Fruit fly (Drosophila melanogaster) whole organism, embryonic: ENCODE measurements around the gene Send2.

Experiments
- Asciz ChIP-seq: fragments of 200-800 bp; sonication (Bioruptor generic); optimal IDR thresholded peaks from 2 replicates; lab custom pipeline; 2017; ENCODE audit warnings: missing biosample characterization, mild to moderate bottlenecking, missing genetic modification characterization, missing genetic modification reagents
- CG10959 ChIP-seq: fragments of 200-800 bp; sonication (Bioruptor generic); IDR thresholded peaks from 2 replicates; pipeline ENCODE4 v1.3.6; 2022; ENCODE audit warnings: missing biosample characterization, missing genetic modification characterization
- CG11696 ChIP-seq: fragments of 200-800 bp; sonication (Bioruptor generic); IDR thresholded peaks from 2 replicates; pipeline ENCODE4 v1.3.6; 2022; ENCODE audit warnings: missing biosample characterization, missing genetic modification characterization
- CG12391 ChIP-seq: fragments of 200-800 bp; sonication (Bioruptor generic); optimal IDR thresholded peaks from 3 replicates; lab custom pipeline; 2018; ENCODE audit warnings: missing biosample characterization, mild to moderate bottlenecking, missing genetic modification characterization, moderate library complexity
- CG12744 ChIP-seq: fragments of 200-800 bp; sonication (Bioruptor generic); optimal IDR thresholded peaks from 2 replicates; lab custom pipeline; 2016; ENCODE audit warnings: missing biosample characterization, missing genetic modification characterization
- CG14050 ChIP-seq: fragments of 200-800 bp; sonication (Bioruptor generic); IDR thresholded peaks from 3 replicates; pipeline ENCODE4 v1.3.6; 2022; ENCODE audit warnings: missing biosample characterization, missing genetic modification characterization
- CG14710 ChIP-seq: fragments of 200-800 bp; sonication (Bioruptor generic); optimal IDR thresholded peaks from 3 replicates; lab custom pipeline; 2019; ENCODE audit warnings: missing biosample characterization, mild to moderate bottlenecking, missing genetic modification characterization, moderate library complexity
- CG16863 ChIP-seq: fragments of 200-800 bp; sonication (Bioruptor generic); optimal IDR thresholded peaks from 3 replicates; lab custom pipeline; 2016; ENCODE audit warnings: missing biosample characterization, missing genetic modification characterization
- CG17328 ChIP-seq: fragments of 200-800 bp; sonication (Bioruptor generic); IDR thresholded peaks from 2 replicates; pipeline ENCODE4 v1.3.6; 2022; ENCODE audit warnings: missing biosample characterization, missing genetic modification characterization
- CG18011 ChIP-seq: fragments of 200-800 bp; sonication (Bioruptor generic); optimal IDR thresholded peaks from 2 replicates; lab custom pipeline; 2017; ENCODE audit warnings: missing biosample characterization, missing genetic modification characterization, mild to moderate bottlenecking, moderate library complexity, missing genotype
- CG18262 ChIP-seq: fragments of 200-800 bp; optimal IDR thresholded peaks from 3 replicates; lab custom pipeline; 2019; ENCODE audit warnings: missing biosample characterization, mild to moderate bottlenecking, missing genetic modification characterization, moderate library complexity
- CG18476 ChIP-seq: fragments of 200-800 bp; sonication (Bioruptor generic); optimal IDR thresholded peaks from 2 replicates; lab custom pipeline; 2016; ENCODE audit warnings: missing biosample characterization, mild to moderate bottlenecking, missing genetic modification characterization
- CG18599 ChIP-seq: fragments of 200-800 bp; sonication (Bioruptor generic); optimal IDR thresholded peaks from 3 replicates; lab custom pipeline; 2017; ENCODE audit warnings: missing biosample characterization, missing genetic modification characterization, mild to moderate bottlenecking, moderate library complexity, missing genetic modification reagents
- CG18619 ChIP-seq: fragments of 200-800 bp; sonication (Bioruptor generic); optimal IDR thresholded peaks from 3 replicates; lab custom pipeline; 2017; ENCODE audit warnings: missing biosample characterization, mild to moderate bottlenecking, missing genetic modification characterization
- CG2129 ChIP-seq: fragments of 200-800 bp; sonication (Bioruptor generic); IDR thresholded peaks from 2 replicates; pipeline ENCODE4 v1.3.6; 2022; ENCODE audit warnings: missing biosample characterization, missing genetic modification characterization; ENCODE audit not compliant: partially characterized antibody
- CG31224 ChIP-seq: fragments of 200-800 bp; sonication (Bioruptor generic); IDR thresholded peaks from 2 replicates; pipeline ENCODE4 v1.3.6; 2022; ENCODE audit warnings: missing biosample characterization, missing genetic modification characterization
- CG3163 ChIP-seq: fragments of 200-800 bp; sonication (Bioruptor generic); optimal IDR thresholded peaks from 3 replicates; lab custom pipeline; 2016; ENCODE audit warnings: missing biosample characterization, missing genetic modification characterization
- CG34224 ChIP-seq: fragments of 200-800 bp; sonication (Bioruptor generic); IDR thresholded peaks from 3 replicates; pipeline ENCODE4 v1.3.6; 2022; ENCODE audit warnings: missing biosample characterization, missing genetic modification characterization; ENCODE audit not compliant: partially characterized antibody
- CG3847 ChIP-seq: fragments of 200-800 bp; sonication (Bioruptor generic); IDR thresholded peaks from 2 replicates; pipeline ENCODE4 v1.3.6; 2022; ENCODE audit warnings: missing biosample characterization, missing genetic modification characterization
- CG4282 ChIP-seq: fragments of 200-800 bp; sonication (Bioruptor generic); optimal IDR thresholded peaks from 2 replicates; lab custom pipeline; 2016; ENCODE audit warnings: missing biosample characterization, missing genetic modification characterization
- CG4424 ChIP-seq: fragments of 200-800 bp; sonication (Bioruptor generic); optimal IDR thresholded peaks from 3 replicates; lab custom pipeline; 2016; ENCODE audit warnings: missing biosample characterization, missing genetic modification characterization
- CG7786 ChIP-seq: fragments of 200-800 bp; sonication (Bioruptor generic); optimal IDR thresholded peaks from 2 replicates; lab custom pipeline; 2016; ENCODE audit warnings: missing biosample characterization, missing genetic modification characterization
- CG7839 ChIP-seq: fragments of 200-800 bp; sonication (Bioruptor generic); optimal IDR thresholded peaks from 3 replicates; lab custom pipeline; 2018; ENCODE audit warnings: missing biosample characterization, mild to moderate bottlenecking, missing genetic modification characterization, moderate library complexity
- CG9437 ChIP-seq: fragments of 200-800 bp; sonication (Bioruptor generic); optimal IDR thresholded peaks from 2 replicates; lab custom pipeline; 2018; ENCODE audit warnings: missing biosample characterization, mild to moderate bottlenecking, missing genetic modification characterization
- D19B ChIP-seq: fragments of 200-800 bp; sonication (Bioruptor generic); optimal IDR thresholded peaks from 2 replicates; lab custom pipeline; 2017; ENCODE audit warnings: missing biosample characterization, mild to moderate bottlenecking, missing genetic modification characterization
- Dip2 ChIP-seq: fragments of 200-800 bp; sonication (Bioruptor generic); IDR thresholded peaks from 2 replicates; pipeline ENCODE4 v1.3.6; 2022; ENCODE audit warnings: missing biosample characterization, missing genetic modification characterization
- Dref ChIP-seq: fragments of 200-800 bp; sonication (Bioruptor generic); IDR thresholded peaks from 2 replicates; pipeline ENCODE4 v1.3.6; 2022; ENCODE audit warnings: missing biosample characterization, missing genetic modification characterization
- Fer1 ChIP-seq: fragments of 200-800 bp; sonication (Bioruptor generic); optimal IDR thresholded peaks from 2 replicates; lab custom pipeline; 2017; ENCODE audit warnings: missing biosample characterization, mild to moderate bottlenecking, missing genetic modification characterization
- HHEX ChIP-seq: fragments of 200-800 bp; sonication (Bioruptor generic); optimal IDR thresholded peaks from 3 replicates; lab custom pipeline; 2017; ENCODE audit warnings: missing biosample characterization, mild to moderate bottlenecking, missing genetic modification characterization, missing genetic modification reagents
- Hand ChIP-seq: fragments of 200-800 bp; sonication (Bioruptor generic); optimal IDR thresholded peaks from 2 replicates; lab custom pipeline; 2017; ENCODE audit warnings: mild to moderate bottlenecking, missing biosample characterization, missing genetic modification reagents, missing genetic modification characterization
- NfI ChIP-seq: fragments of 200-800 bp; sonication (Bioruptor generic); optimal IDR thresholded peaks from 3 replicates; lab custom pipeline; 2018; ENCODE audit warnings: missing biosample characterization, mild to moderate bottlenecking, missing genetic modification characterization, moderate library complexity
- Oli ChIP-seq: fragments of 200-800 bp; sonication (Bioruptor generic); optimal IDR thresholded peaks from 2 replicates; lab custom pipeline; 2018; ENCODE audit warnings: missing biosample characterization, mild to moderate bottlenecking, missing genetic modification characterization, moderate library complexity
- Stat92E ChIP-seq, 3 experiments: fragments of >200 bp in 2 of 3; fragments of 200-800 bp in 1 of 3; sonication (Bioruptor generic) in 1 of 3; optimal IDR thresholded peaks; 2 replicates each; lab custom pipeline; 2017 to 2019; ENCODE audit warnings: missing biosample characterization in 3 of 3, missing genetic modification characterization in 3 of 3, mild to moderate bottlenecking in 1 of 3, moderate library complexity in 1 of 3
- TFAM ChIP-seq: fragments of 200-800 bp; sonication (Bioruptor generic); optimal IDR thresholded peaks from 2 replicates; lab custom pipeline; 2017; ENCODE audit warnings: missing biosample characterization, missing genetic modification characterization, inconsistent platforms
- ac ChIP-seq: fragments of 200-800 bp; sonication (Bioruptor generic); optimal IDR thresholded peaks from 3 replicates; lab custom pipeline; 2017; ENCODE audit warnings: missing biosample characterization, mild to moderate bottlenecking, missing genetic modification characterization
- crc ChIP-seq: fragments of 200-800 bp; sonication (Bioruptor generic); optimal IDR thresholded peaks from 2 replicates; lab custom pipeline; 2016; ENCODE audit warnings: missing biosample characterization, missing genetic modification characterization
- dmrt11E ChIP-seq: fragments of 200-800 bp; sonication (Bioruptor generic); optimal IDR thresholded peaks from 3 replicates; lab custom pipeline; 2018; ENCODE audit warnings: missing biosample characterization, mild to moderate bottlenecking, missing genetic modification characterization, moderate library complexity
- gfzf ChIP-seq: fragments of 200-800 bp; sonication (Bioruptor generic); optimal IDR thresholded peaks from 2 replicates; lab custom pipeline; 2016; ENCODE audit warnings: missing biosample characterization, mild to moderate bottlenecking, missing genetic modification characterization, moderate library complexity
- jing ChIP-seq: fragments of 200-800 bp; sonication (Bioruptor generic); optimal IDR thresholded peaks from 2 replicates; lab custom pipeline; 2018; ENCODE audit warnings: missing biosample characterization, mild to moderate bottlenecking, missing genetic modification characterization
- jumu ChIP-seq: fragments of 200-800 bp; sonication (Bioruptor generic); optimal IDR thresholded peaks from 3 replicates; lab custom pipeline; 2016; ENCODE audit warnings: missing biosample characterization, missing genetic modification characterization
- pum ChIP-seq: fragments of 200-800 bp; sonication (Bioruptor generic); optimal IDR thresholded peaks from 2 replicates; lab custom pipeline; 2016; ENCODE audit warnings: missing biosample characterization, missing genetic modification characterization
- run ChIP-seq: fragments of 200-800 bp; sonication (Bioruptor generic); optimal IDR thresholded peaks from 3 replicates; lab custom pipeline; 2018; ENCODE audit warnings: missing biosample characterization, mild to moderate bottlenecking, missing genetic modification characterization
- sens-2 ChIP-seq: fragments of 200-800 bp; sonication (Bioruptor generic); IDR thresholded peaks from 2 replicates; pipeline ENCODE4 v1.3.6; 2022; ENCODE audit warnings: missing biosample characterization, missing genetic modification characterization
- sima ChIP-seq: fragments of 200-800 bp; sonication (Bioruptor generic); optimal IDR thresholded peaks from 2 replicates; lab custom pipeline; 2016; ENCODE audit warnings: missing biosample characterization, missing genetic modification characterization
- slbo ChIP-seq: fragments of 200-800 bp; sonication (Bioruptor generic); IDR thresholded peaks from 2 replicates; pipeline ENCODE4 v1.3.6; 2022; ENCODE audit warnings: missing biosample characterization, missing genetic modification characterization
- sob ChIP-seq: fragments of 200-800 bp; sonication (Bioruptor generic); IDR thresholded peaks from 2 replicates; pipeline ENCODE4 v1.3.6; 2022; ENCODE audit warnings: missing biosample characterization, missing genetic modification characterization
- tap ChIP-seq: fragments of 200-800 bp; optimal IDR thresholded peaks from 3 replicates; lab custom pipeline; 2019; ENCODE audit warnings: missing biosample characterization, mild to moderate bottlenecking, missing genetic modification characterization, moderate library complexity
- unc-4 ChIP-seq: fragments of 200-800 bp; sonication (Bioruptor generic); IDR thresholded peaks from 2 replicates; pipeline ENCODE4 v1.3.6; 2022; ENCODE audit warnings: missing biosample characterization, missing genetic modification characterization; ENCODE audit not compliant: partially characterized antibody
- usp ChIP-seq: fragments of >200 bp; optimal IDR thresholded peaks from 2 replicates; lab custom pipeline; 2017; ENCODE audit warnings: missing biosample characterization, missing genetic modification characterization
- yki ChIP-seq: fragments of >200 bp; optimal IDR thresholded peaks from 3 replicates; lab custom pipeline; 2018
- z ChIP-seq: fragments of 200-800 bp; sonication (Bioruptor generic); IDR thresholded peaks from 3 replicates; pipeline ENCODE4 v1.3.6; 2022; ENCODE audit warnings: missing biosample characterization, missing genetic modification characterization
- zen2 ChIP-seq: fragments of 200-800 bp; sonication (Bioruptor generic); IDR thresholded peaks from 3 replicates; pipeline ENCODE4 v1.3.6; 2022; ENCODE audit warnings: missing biosample characterization, missing genetic modification characterization; ENCODE audit not compliant: partially characterized antibody

Gene Send2

dm6 chr2L:14367274-14367669 is 20.8 kb upstream of the Send2 start (continued):
- TF ChIP-seq CG18011 (GFP tag; lab: Kevin White, UChicago) (no peak), usp (no peak), CG14050 (GFP tag; lab: Robert Waterston, UW) (no peak), jumu (GFP tag; lab: Kevin White, UChicago) (no peak), CG7786 (GFP tag; lab: Kevin White, UChicago) (no peak), sima (GFP tag; lab: Kevin White, UChicago) (no peak), Asciz (GFP tag; lab: Kevin White, UChicago) (peak; percentile 74), run (tag; lab: Kevin White, UChicago) (no peak), CG7839 (tag; lab: Kevin White, UChicago) (peak; percentile 80), gfzf (GFP tag; lab: Kevin White, UChicago) (no peak), CG18476 (peak; percentile 0), CG3847 (GFP tag; lab: Robert Waterston, UW) (no peak), CG31224 (GFP tag; lab: Robert Waterston, UW) (no peak), CG10959 (no peak), Fer1 (peak; percentile 60), jing (GFP tag; lab: Kevin White, UChicago) (no peak), CG16863 (no peak), sens-2 (GFP tag; lab: Robert Waterston, UW) (no peak), Hand (GFP tag; lab: Kevin White, UChicago) (no peak), unc-4 (no peak), Dref (GFP tag; lab: Robert Waterston, UW) (no peak), CG18262 (tag; lab: Kevin White, UChicago) (peak; percentile 85), dmrt11E (tag; lab: Kevin White, UChicago) (peak; percentile 28), CG2129 (GFP tag; lab: Robert Waterston, UW) (no peak), z (GFP tag; lab: Robert Waterston, UW) (no peak), CG12391 (tag; lab: Kevin White, UChicago) (no peak), CG9437 (GFP tag; lab: Kevin White, UChicago) (peak; percentile 43), crc (GFP tag; lab: Kevin White, UChicago) (no peak), HHEX (GFP tag; lab: Kevin White, UChicago) (no peak), CG4424 (GFP tag; lab: Kevin White, UChicago) (peak; percentile 44), CG11696 (GFP tag; lab: Robert Waterston, UW) (peak; percentile 68; the same call in 1 of the 2 replicates), zen2 (GFP tag; lab: Robert Waterston, UW) (no peak), Dip2 (no peak), CG34224 (no peak), CG17328 (GFP tag; lab: Robert Waterston, UW) (peak; percentile 10; the same call in 1 of the 2 replicates), yki (lab: Kevin White, UChicago) (no peak), CG12744 (GFP tag; lab: Kevin White, UChicago) (no peak), CG18599 (GFP tag; lab: Kevin White, UChicago) (peak; percentile 51), NfI (GFP tag; lab: Kevin White, UChicago) (no peak), CG3163 (GFP tag; lab: Kevin White, UChicago) (no peak), Stat92E (GFP tag; optimal IDR thresholded peaks at IDR 0.05; lab: Kevin White, UChicago) (no peak), D19B (no peak), ac (GFP tag; lab: Kevin White, UChicago) (no peak), TFAM (GFP tag; lab: Kevin White, UChicago) (no peak), sob (no peak), CG4282 (GFP tag; lab: Kevin White, UChicago) (no peak), tap (peak; percentile 33), pum (no peak), CG14710 (peak; percentile 70), slbo (GFP tag; lab: Robert Waterston, UW) (no peak), Oli (tag; lab: Kevin White, UChicago) (peak; percentile 37), CG18619 (GFP tag; lab: Kevin White, UChicago) (no peak)
